Worm (Caenorhabditis elegans): ENCODE results near the gene ubc-20.

Gene ubc-20

DNA sequence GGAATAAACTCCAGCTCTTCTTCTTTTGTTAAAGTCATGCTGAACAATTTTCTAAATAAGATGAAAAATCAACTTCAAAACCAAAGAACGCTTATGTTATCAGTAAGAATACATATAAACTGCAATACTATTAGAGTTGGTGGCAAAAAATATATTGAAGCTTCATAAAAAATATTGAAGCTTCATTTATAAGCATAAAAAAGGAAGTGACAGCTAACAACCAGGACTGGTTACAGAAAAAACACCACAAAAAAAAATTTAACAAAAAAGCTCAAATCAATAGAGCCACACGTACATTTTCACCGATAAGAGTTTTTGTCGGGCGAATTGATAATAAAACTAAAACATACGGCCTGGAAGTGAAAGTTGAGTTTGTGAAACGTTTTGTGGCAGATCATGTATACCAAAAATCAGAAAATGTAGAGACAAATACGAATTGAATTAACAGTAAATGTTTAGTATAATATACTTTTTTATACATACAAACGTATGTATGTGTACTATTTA lies 41.0 kb upstream of the ubc-20 start, which contains the start of gene sqst-5:
Gene sqst-5 (minus strand): TSS at position 51 of the 507 bp plus-strand sequence.
- TF ChIP-seq npax-4 (tag; optimal IDR thresholded peaks at IDR 0.05) (no peak), pag-3 (tag; optimal IDR thresholded peaks at IDR 0.05; ENCODE audit: borderline replicate concordance) (no peak)

DNA sequence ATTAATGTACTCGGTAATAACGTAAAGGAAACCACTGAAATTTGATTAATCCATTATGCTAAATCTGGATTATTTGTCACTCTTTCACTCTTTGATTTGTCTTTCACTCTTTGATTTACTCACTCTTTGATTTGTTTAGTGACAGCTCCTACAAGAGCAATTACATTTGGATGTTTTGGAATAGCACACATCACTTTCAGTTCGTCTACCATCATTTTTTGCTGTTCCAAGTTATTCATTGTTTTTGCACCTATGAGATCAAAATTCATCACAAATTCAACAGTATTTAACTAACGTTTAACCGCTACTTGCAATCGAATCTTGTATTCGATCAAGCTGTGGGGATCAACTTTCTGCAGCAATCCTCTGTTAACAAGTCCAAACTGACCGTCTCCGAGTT lies 39.5 kb upstream of the ubc-20 start:
- TF ChIP-seq nhr-232 (tag; optimal IDR thresholded peaks at IDR 0.05) (no peak), unc-3 (GFP tag; conservative IDR thresholded peaks at IDR 0.05) (no peak), unc-3 (tag; optimal IDR thresholded peaks at IDR 0.05) (no peak), hlh-15 (tag; optimal IDR thresholded peaks at IDR 0.05) (no peak), syd-9 (tag; optimal IDR thresholded peaks at IDR 0.05) (no peak), che-1 (tag; optimal IDR thresholded peaks at IDR 0.05) (no peak), fax-1 (tag; optimal IDR thresholded peaks at IDR 0.05) (no peak), C08G9.2 (tag; optimal IDR thresholded peaks at IDR 0.05) (no peak), ceh-34 (tag; optimal IDR thresholded peaks at IDR 0.05) (no peak), ceh-6 (GFP tag; optimal IDR thresholded peaks at IDR 0.05) (no peak), sdc-2 (tag; optimal IDR thresholded peaks at IDR 0.05) (no peak), nhr-11 (tag; optimal IDR thresholded peaks at IDR 0.05) (no peak), npax-4 (tag; optimal IDR thresholded peaks at IDR 0.05) (no peak), zip-5 (tag; optimal IDR thresholded peaks at IDR 0.05) (no peak), hlh-13 (GFP tag; optimal IDR thresholded peaks at IDR 0.05) (no peak), pax-1 (tag; optimal IDR thresholded peaks at IDR 0.05) (no peak), ceh-14 (tag; optimal IDR thresholded peaks at IDR 0.05) (no peak), dve-1 (tag; optimal IDR thresholded peaks at IDR 0.05) (no peak), ref-2 (tag; optimal IDR thresholded peaks at IDR 0.05) (no peak), pqm-1 (tag; optimal IDR thresholded peaks at IDR 0.05) (no peak), C38D4.7 (GFP tag; optimal IDR thresholded peaks at IDR 0.05) (no peak)

DNA sequence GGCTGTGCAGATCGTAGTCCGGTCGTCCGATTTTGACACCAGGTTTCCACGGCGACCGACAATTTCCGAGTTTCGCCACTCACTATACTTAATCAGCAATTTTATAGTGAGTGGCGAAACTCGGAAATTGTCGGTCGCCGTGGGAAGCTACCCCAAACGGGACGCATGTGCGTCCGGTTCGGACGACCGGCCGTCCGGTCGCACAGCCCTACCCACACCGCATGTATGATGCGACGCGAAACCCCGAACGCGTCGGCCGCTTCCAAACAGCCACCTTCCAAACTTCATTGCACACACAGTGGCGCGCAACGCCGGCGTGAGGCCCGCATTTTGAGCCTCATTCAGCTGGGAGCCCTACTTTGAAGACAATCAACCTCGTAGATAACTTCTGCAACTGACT lies 37.6 kb upstream of the ubc-20 start:
- TF ChIP-seq hlh-30 (tag; optimal IDR thresholded peaks at IDR 0.05; ENCODE audit: insufficient read depth) (no peak), zip-5 (tag; optimal IDR thresholded peaks at IDR 0.05) (no peak), F13H6.1 (tag; optimal IDR thresholded peaks at IDR 0.05) (no peak), elt-4 (tag; optimal IDR thresholded peaks at IDR 0.05) (no peak), C08G9.2 (tag; optimal IDR thresholded peaks at IDR 0.05) (no peak), ceh-18 (tag; optimal IDR thresholded peaks at IDR 0.05) (no peak), odd-2 (tag; optimal IDR thresholded peaks at IDR 0.05) (no peak), K02D7.2 (tag; optimal IDR thresholded peaks at IDR 0.05) (no peak), C38D4.7 (GFP tag; optimal IDR thresholded peaks at IDR 0.05) (no peak), ref-2 (tag; optimal IDR thresholded peaks at IDR 0.05) (no peak), ceh-31 (tag; optimal IDR thresholded peaks at IDR 0.05) (no peak), nhr-11 (tag; optimal IDR thresholded peaks at IDR 0.05) (no peak), eyg-1 (tag; optimal IDR thresholded peaks at IDR 0.05) (no peak), ceh-24 (tag; optimal IDR thresholded peaks at IDR 0.05) (no peak), hlh-15 (tag; optimal IDR thresholded peaks at IDR 0.05) (no peak), hlh-8 (tag; optimal IDR thresholded peaks at IDR 0.05) (no peak), ceh-9 (tag; optimal IDR thresholded peaks at IDR 0.05) (no peak), pat-9 (tag; optimal IDR thresholded peaks at IDR 0.05) (no peak), lim-6 (tag; optimal IDR thresholded peaks at IDR 0.05) (no peak)

DNA sequence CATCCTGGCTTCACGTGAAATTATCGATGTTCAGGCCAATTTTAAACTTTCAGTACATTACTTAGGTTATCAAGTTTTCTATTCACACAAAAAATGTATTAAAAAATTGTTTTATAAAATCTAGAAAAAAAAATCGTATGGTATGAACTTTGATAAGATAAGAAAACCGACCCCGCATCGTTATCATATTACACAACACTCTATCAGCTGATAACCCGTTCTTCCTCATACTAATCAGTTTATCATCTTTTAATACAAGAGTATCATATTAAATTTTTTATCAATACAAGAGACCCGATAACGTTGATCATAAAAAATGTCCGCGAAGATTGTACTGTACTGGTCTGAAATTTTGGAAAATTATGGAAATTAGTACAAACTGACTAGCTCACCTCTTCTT lies 34.5 kb upstream of the ubc-20 start:
- TF ChIP-seq ref-2 (tag; optimal IDR thresholded peaks at IDR 0.05) (no peak), ceh-24 (tag; optimal IDR thresholded peaks at IDR 0.05) (no peak), sox-2 (GFP tag; IDR thresholded peaks at IDR 0.05) (no peak), ceh-19 (GFP tag; optimal IDR thresholded peaks at IDR 0.05) (no peak), pat-9 (tag; optimal IDR thresholded peaks at IDR 0.05) (no peak), elt-2 (tag; optimal IDR thresholded peaks at IDR 0.05) (peak; percentile 100), ceh-18 (tag; optimal IDR thresholded peaks at IDR 0.05) (no peak), madf-2 (tag; optimal IDR thresholded peaks at IDR 0.05) (no peak), dve-1 (tag; optimal IDR thresholded peaks at IDR 0.05) (no peak), nhr-11 (tag; optimal IDR thresholded peaks at IDR 0.05) (no peak), ama-1 (optimal IDR thresholded peaks at IDR 0.05) (no peak), hlh-15 (tag; optimal IDR thresholded peaks at IDR 0.05) (no peak), pqm-1 (tag; optimal IDR thresholded peaks at IDR 0.05) (peak; percentile 70), unc-55 (GFP tag; optimal IDR thresholded peaks at IDR 0.05) (no peak)
